Worm (Caenorhabditis elegans): ENCODE results near the gene F13A7.1.
A peak's percentile ranks its signal among the peaks of the same experiment; 100 is the strongest.

The F13A7.1 gene

ce11 chrV:16355941-16356340 is 21.8 kb downstream of the F13A7.1 start (continued):
- TF ChIP-seq alr-1 (tag; optimal IDR thresholded peaks at IDR 0.05; ENCODE audit: borderline replicate concordance) (no peak), ztf-4 (tag; optimal IDR thresholded peaks at IDR 0.05) (peak; percentile 67), xbp-1 (tag; optimal IDR thresholded peaks at IDR 0.05) (peak; percentile 83), snpc-4 (tag; optimal IDR thresholded peaks at IDR 0.05) (peak; percentile 86), ceh-88 (GFP tag; IDR thresholded peaks at IDR 0.05) (peak; percentile 68), unc-130 (tag; optimal IDR thresholded peaks at IDR 0.05) (no peak), nhr-85 (tag) (peak; percentile 95), hlh-4 (tag; optimal IDR thresholded peaks at IDR 0.05) (no peak), mef-2 (tag; optimal IDR thresholded peaks at IDR 0.05) (no peak), nhr-90 (tag; optimal IDR thresholded peaks at IDR 0.05; ENCODE audit: poor library complexity) (peak; percentile 83), elt-3 (tag; optimal IDR thresholded peaks at IDR 0.05) (peak in 3 of 6 experiments; percentile 75 to 83 (median 81)), efl-1 (optimal IDR thresholded peaks at IDR 0.05) (peak; percentile 84 to 93), efl-1 (GFP tag; optimal IDR thresholded peaks at IDR 0.05 in 1 of 2) (peak; percentile 57 to 96), lsy-2 (tag; optimal IDR thresholded peaks at IDR 0.05) (peak; percentile 73 to 87), dsc-1 (tag; optimal IDR thresholded peaks at IDR 0.05) (peak; percentile 77), nhr-84 (tag; optimal IDR thresholded peaks at IDR 0.05) (no peak), nhr-11 (tag; optimal IDR thresholded peaks at IDR 0.05) (peak; percentile 5), lir-3 (tag; optimal IDR thresholded peaks at IDR 0.05; ENCODE audit: poor library complexity) (no peak), ama-1 (optimal IDR thresholded peaks at IDR 0.05) (no peak), lin-35 (GFP tag; optimal IDR thresholded peaks at IDR 0.05) (peak; percentile 72 to 85), snu-23 (GFP tag; optimal IDR thresholded peaks at IDR 0.05) (peak; percentile 96), C16A3.4 (tag; optimal IDR thresholded peaks at IDR 0.05) (peak; percentile 73), pax-3 (tag; optimal IDR thresholded peaks at IDR 0.05) (peak; percentile 76), tbx-2 (tag; optimal IDR thresholded peaks at IDR 0.05) (peak; percentile 90), lin-13 (GFP tag; optimal IDR thresholded peaks at IDR 0.05) (peak; percentile 75), fkh-4 (tag; optimal IDR thresholded peaks at IDR 0.05; ENCODE audit: borderline replicate concordance) (no peak), nhr-28 (tag; optimal IDR thresholded peaks at IDR 0.05) (no peak), egl-27 (tag; optimal IDR thresholded peaks at IDR 0.05) (peak; percentile 42 to 83), unc-30 (tag; optimal IDR thresholded peaks at IDR 0.05) (no peak), ztf-11 (tag; optimal IDR thresholded peaks at IDR 0.05) (peak in 1 of 2 experiments; percentile 67), jun-1 (tag; optimal IDR thresholded peaks at IDR 0.05) (peak; percentile 83), pqm-1 (tag; optimal IDR thresholded peaks at IDR 0.05) (no peak), sox-4 (tag; optimal IDR thresholded peaks at IDR 0.05) (peak; percentile 47), nhr-71 (tag; optimal IDR thresholded peaks at IDR 0.05) (peak; percentile 97), efl-3 (GFP tag; optimal IDR thresholded peaks at IDR 0.05) (no peak), grh-1 (GFP tag; IDR thresholded peaks at IDR 0.05) (no peak), lin-15B (tag; optimal IDR thresholded peaks at IDR 0.05) (peak; percentile 12), nhr-20 (tag; optimal IDR thresholded peaks at IDR 0.05) (peak; percentile 95), lin-39 (tag; optimal IDR thresholded peaks at IDR 0.05) (no peak), ceh-82 (tag; optimal IDR thresholded peaks at IDR 0.05) (peak; percentile 82 to 91 (median 85)), mep-1 (tag; optimal IDR thresholded peaks at IDR 0.05) (peak; percentile 77), aly-2 (tag; optimal IDR thresholded peaks at IDR 0.05) (peak; percentile 9), zag-1 (tag; optimal IDR thresholded peaks at IDR 0.05) (no peak), rnt-1 (tag; optimal IDR thresholded peaks at IDR 0.05) (peak; percentile 86), hpl-2 (GFP tag; optimal IDR thresholded peaks at IDR 0.05) (no peak), nhr-47 (tag; optimal IDR thresholded peaks at IDR 0.05) (peak; percentile 91), pag-3 (tag; optimal IDR thresholded peaks at IDR 0.05; ENCODE audit: borderline replicate concordance, insufficient read depth) (no peak), lin-14 (GFP tag; optimal IDR thresholded peaks at IDR 0.05) (peak; percentile 98)

Measured in whole organism, L1 larva.